Worm (Caenorhabditis elegans): ENCODE measurements around the gene F15B9.10.

Gene F15B9.10

ce11 chrV:13011904-13012303 is 3.2 kb upstream of the F15B9.10 start:
- TF ChIP-seq ceh-44 (GFP tag; IDR thresholded peaks at IDR 0.05) (no peak), pqm-1 (tag; optimal IDR thresholded peaks at IDR 0.05) (peak; percentile 5), dve-1 (tag; optimal IDR thresholded peaks at IDR 0.05; ENCODE audit: insufficient read depth) (peak; percentile 88), F37D6.2 (tag; optimal IDR thresholded peaks at IDR 0.05) (no peak), Y75B8A.6 (GFP tag; IDR thresholded peaks at IDR 0.05) (no peak), ztf-11 (tag; optimal IDR thresholded peaks at IDR 0.05) (no peak), lsy-2 (tag; optimal IDR thresholded peaks at IDR 0.05) (peak in 1 of 2 experiments; percentile 15), madf-9 (GFP tag; conservative IDR thresholded peaks at IDR 0.05) (no peak), tra-1 (GFP tag; IDR thresholded peaks at IDR 0.05) (peak; percentile 59; the same call in 1 of the 2 replicates), hlh-11 (tag; optimal IDR thresholded peaks at IDR 0.05) (peak; percentile 80), mes-2 (tag; optimal IDR thresholded peaks at IDR 0.05; ENCODE audit: poor library complexity, severe bottlenecking) (peak; percentile 2), fkh-10 (GFP tag; optimal IDR thresholded peaks at IDR 0.05) (no peak), php-3 (GFP tag; IDR thresholded peaks at IDR 0.05) (peak; percentile 66; the same call in 1 of the 2 replicates), unc-39 (tag; optimal IDR thresholded peaks at IDR 0.05) (no peak), zfp-2 (tag; optimal IDR thresholded peaks at IDR 0.05) (no peak), nhr-102 (tag; optimal IDR thresholded peaks at IDR 0.05) (peak; percentile 80), F10B5.3 (tag; optimal IDR thresholded peaks at IDR 0.05) (no peak), dmd-6 (GFP tag; IDR thresholded peaks at IDR 0.05) (peak; percentile 92), ceh-20 (GFP tag; IDR thresholded peaks at IDR 0.05) (no peak), unc-62 (GFP tag; optimal IDR thresholded peaks at IDR 0.05 in 1 of 2) (peak in 1 of 2 experiments; percentile 83), unc-62 (tag; optimal IDR thresholded peaks at IDR 0.05) (no peak), nhr-28 (tag; optimal IDR thresholded peaks at IDR 0.05) (peak; percentile 36), nhr-48 (tag; optimal IDR thresholded peaks at IDR 0.05) (peak; percentile 69), zag-1 (tag; optimal IDR thresholded peaks at IDR 0.05) (no peak), nhr-11 (tag; optimal IDR thresholded peaks at IDR 0.05) (no peak), aly-2 (tag; optimal IDR thresholded peaks at IDR 0.05) (no peak), saeg-2 (GFP tag; IDR thresholded peaks at IDR 0.05) (peak; percentile 37; the same call in 1 of the 2 replicates), F26F4.8 (GFP tag; conservative IDR thresholded peaks at IDR 0.05) (no peak), daf-12 (tag; optimal IDR thresholded peaks at IDR 0.05) (no peak), lin-29 (GFP tag; IDR thresholded peaks at IDR 0.05) (no peak), lin-39 (tag; optimal IDR thresholded peaks at IDR 0.05) (no peak), T20F7.1 (GFP tag; optimal IDR thresholded peaks at IDR 0.05) (peak; percentile 52), daf-16 (GFP tag; optimal IDR thresholded peaks at IDR 0.05) (peak in 1 of 2 experiments; percentile 53), daf-16 (tag; optimal IDR thresholded peaks at IDR 0.05) (peak; percentile 89), hlh-30 (tag; optimal IDR thresholded peaks at IDR 0.05; ENCODE audit: insufficient read depth) (no peak)

ce11 chrV:13009843-13010242 is 1.1 kb upstream of the F15B9.10 start:
- no peak for TF ChIP-seq ceh-28 (tag; optimal IDR thresholded peaks at IDR 0.05)
- no peak for TF ChIP-seq fkh-10 (GFP tag; optimal IDR thresholded peaks at IDR 0.05)
- peak; percentile 27 for TF ChIP-seq mep-1 (tag; optimal IDR thresholded peaks at IDR 0.05)
- TF ChIP-seq T20F7.1 (GFP tag; optimal IDR thresholded peaks at IDR 0.05): no peak
- TF ChIP-seq lin-13 (GFP tag; optimal IDR thresholded peaks at IDR 0.05): peak; percentile 9
- TF ChIP-seq ctbp-1 (GFP tag; IDR thresholded peaks at IDR 0.05): no peak
- TF ChIP-seq ces-1 (GFP tag; optimal IDR thresholded peaks at IDR 0.05): no peak
- TF ChIP-seq egl-27 (tag; optimal IDR thresholded peaks at IDR 0.05): no peak
- TF ChIP-seq Y105C5A.15 (GFP tag; IDR thresholded peaks at IDR 0.05): no peak
- TF ChIP-seq unc-39 (tag; optimal IDR thresholded peaks at IDR 0.05): no peak
- TF ChIP-seq dmd-8 (GFP tag; IDR thresholded peaks at IDR 0.05): no peak
- no peak for TF ChIP-seq daf-16 (GFP tag; optimal IDR thresholded peaks at IDR 0.05)
- TF ChIP-seq daf-16 (tag; optimal IDR thresholded peaks at IDR 0.05): peak; percentile 72
- no peak for TF ChIP-seq ceh-82 (tag; optimal IDR thresholded peaks at IDR 0.05)
- no peak for TF ChIP-seq ztf-7 (tag; optimal IDR thresholded peaks at IDR 0.05)
- no peak for TF ChIP-seq Y48G9A.11 (GFP tag; IDR thresholded peaks at IDR 0.05)
- TF ChIP-seq tra-1 (GFP tag; IDR thresholded peaks at IDR 0.05): no peak
- no peak for TF ChIP-seq duxl-1 (tag; optimal IDR thresholded peaks at IDR 0.05; ENCODE audit: poor library complexity)
- peak in 1 of 2 experiments; percentile 34 for TF ChIP-seq mdl-1 (tag; optimal IDR thresholded peaks at IDR 0.05)
- no peak for TF ChIP-seq nhr-111 (GFP tag; optimal IDR thresholded peaks at IDR 0.05)
- TF ChIP-seq zag-1 (tag; optimal IDR thresholded peaks at IDR 0.05): no peak
- no peak for TF ChIP-seq attf-4 (tag; optimal IDR thresholded peaks at IDR 0.05)
- TF ChIP-seq nhr-11 (tag; optimal IDR thresholded peaks at IDR 0.05): peak; percentile 26
- no peak for TF ChIP-seq nhr-237 (tag; optimal IDR thresholded peaks at IDR 0.05)
- no peak for TF ChIP-seq F37D6.2 (tag; optimal IDR thresholded peaks at IDR 0.05)
- TF ChIP-seq nhr-10 (tag; optimal IDR thresholded peaks at IDR 0.05): peak; percentile 18
- no peak for TF ChIP-seq saeg-2 (GFP tag; IDR thresholded peaks at IDR 0.05)
